Worm (Caenorhabditis elegans) whole organism, mixed stage, embryonic: ENCODE measurements around the gene comt-1.

Experiments used
- blmp-1 ChIP-seq: fragments of 150-350 bp; optimal IDR thresholded peaks from 2 replicates; lab custom pipeline; 2014; ENCODE audit warnings: missing biosample characterization, missing genetic modification characterization
- elt-1 ChIP-seq: sonication (generic microtip); optimal IDR thresholded peaks from 2 replicates; lab custom pipeline; 2017; ENCODE audit warnings: missing genetic modification characterization, mild to moderate bottlenecking, missing compliant biosample characterization, antibody characterized with exemption, moderate library complexity, borderline replicate concordance; ENCODE audit not compliant: insufficient read depth
- elt-3 ChIP-seq: fragments of 150-350 bp; optimal IDR thresholded peaks from 2 replicates; lab custom pipeline; 2014; ENCODE audit warnings: missing biosample characterization, missing genetic modification characterization
- flh-1 ChIP-seq: fragments of 200-800 bp; sonication (Bioruptor generic); optimal IDR thresholded peaks from 2 replicates; lab custom pipeline; 2018; ENCODE audit warnings: mild to moderate bottlenecking, missing genetic modification characterization, moderate library complexity, missing compliant biosample characterization
- mep-1 ChIP-seq: fragments of 150-350 bp; optimal IDR thresholded peaks from 2 replicates; lab custom pipeline; 2017; ENCODE audit warnings: missing biosample characterization, missing genetic modification reagents, missing genetic modification characterization, inconsistent platforms
- nhr-12 ChIP-seq: fragments of 150-350 bp; optimal IDR thresholded peaks from 2 replicates; lab custom pipeline; 2014; ENCODE audit warnings: missing biosample characterization, missing genetic modification characterization
- nhr-2 ChIP-seq: fragments of 150-350 bp; optimal IDR thresholded peaks from 2 replicates; lab custom pipeline; 2014; ENCODE audit warnings: missing biosample characterization, missing genetic modification characterization
- nhr-237 ChIP-seq: fragments of 150-350 bp; optimal IDR thresholded peaks from 2 replicates; lab custom pipeline; 2014; ENCODE audit warnings: missing biosample characterization, missing genetic modification characterization
- snpc-4 ChIP-seq: fragments of 150-350 bp; optimal IDR thresholded peaks from 2 replicates; lab custom pipeline; 2014; ENCODE audit warnings: missing biosample characterization, missing genetic modification characterization
- sptf-1 ChIP-seq: sonication (generic microtip); optimal IDR thresholded peaks from 2 replicates; lab custom pipeline; 2017; ENCODE audit warnings: mild to moderate bottlenecking, missing genetic modification characterization, moderate library complexity, missing compliant biosample characterization
- ztf-11 ChIP-seq: fragments of 150-350 bp; optimal IDR thresholded peaks from 2 replicates; lab custom pipeline; 2014; ENCODE audit warnings: missing biosample characterization, missing genetic modification characterization

ce11 chrX:2902854-2903253, 40.6 kb upstream of the comt-1 start:
- no peak for TF ChIP-seq snpc-4 (tag; lab: Kevin White, UChicago)
- no peak for TF ChIP-seq blmp-1 (tag; lab: Kevin White, UChicago)
- no peak for TF ChIP-seq nhr-237 (tag; lab: Kevin White, UChicago)
- TF ChIP-seq mep-1 (tag; lab: Kevin White, UChicago): no peak
- no peak for TF ChIP-seq elt-3 (tag; lab: Kevin White, UChicago)
- TF ChIP-seq sptf-1 (tag; lab: Kevin White, UChicago): no peak
- no peak for TF ChIP-seq flh-1 (GFP tag; lab: Kevin White, UChicago)
- TF ChIP-seq nhr-12 (tag; lab: Kevin White, UChicago): no peak
- no peak for TF ChIP-seq nhr-2 (tag; lab: Kevin White, UChicago)
- TF ChIP-seq ztf-11: no peak
- peak; percentile 73 for TF ChIP-seq elt-1
